Worm (Caenorhabditis elegans) whole organism, L2 larva: ENCODE measurements around the gene C32D5.14.
A peak's percentile ranks its signal among the peaks of the same experiment; 100 is the strongest.

ENCODE experiments used
- C34F6.9 ChIP-seq: fragments of 150-350 bp; optimal IDR thresholded peaks from 2 replicates; lab custom pipeline; 2014; ENCODE audit warnings: missing biosample characterization, missing genetic modification characterization
- F13H6.1 ChIP-seq: sonication (generic microtip); optimal IDR thresholded peaks from 2 replicates; lab custom pipeline; 2016; ENCODE audit warnings: missing genetic modification characterization, missing compliant biosample characterization
- R02D3.7 ChIP-seq: fragments of 150-350 bp; optimal IDR thresholded peaks from 2 replicates; lab custom pipeline; 2014; ENCODE audit warnings: missing biosample characterization, missing genetic modification characterization
- Y55F3AM.14 ChIP-seq: fragments of 200-800 bp; sonication (Bioruptor generic); optimal IDR thresholded peaks from 2 replicates; lab custom pipeline; 2018; ENCODE audit warnings: mild to moderate bottlenecking, missing genetic modification characterization, missing compliant biosample characterization
- ZK546.5 ChIP-seq: sonication (generic microtip); optimal IDR thresholded peaks from 2 replicates; lab custom pipeline; 2017; ENCODE audit warnings: missing biosample characterization, missing genetic modification characterization
- aly-2 ChIP-seq: fragments of 150-350 bp; optimal IDR thresholded peaks from 2 replicates; lab custom pipeline; 2014; ENCODE audit warnings: missing biosample characterization, missing genetic modification characterization
- ama-1 ChIP-seq: fragments of 150-350 bp; optimal IDR thresholded peaks from 2 replicates; lab custom pipeline; 2018; ENCODE audit warnings: inconsistent platforms
- blmp-1 ChIP-seq: sonication (generic microtip); optimal IDR thresholded peaks from 2 replicates; lab custom pipeline; 2017; ENCODE audit warnings: missing genetic modification characterization, mild to moderate bottlenecking, missing compliant biosample characterization, antibody characterized with exemption, moderate library complexity; ENCODE audit not compliant: insufficient read depth
- ceh-16 ChIP-seq: fragments of 150-350 bp; optimal IDR thresholded peaks from 2 replicates; lab custom pipeline; 2014; ENCODE audit warnings: missing biosample characterization, missing genetic modification characterization
- crh-2 ChIP-seq: sonication (generic microtip); optimal IDR thresholded peaks from 2 replicates; lab custom pipeline; 2017; ENCODE audit warnings: missing biosample characterization, missing genetic modification characterization
- dmd-4 ChIP-seq: sonication (generic microtip); optimal IDR thresholded peaks from 2 replicates; lab custom pipeline; 2017; ENCODE audit warnings: missing biosample characterization, missing genetic modification characterization
- egl-27 ChIP-seq: sonication (generic microtip); optimal IDR thresholded peaks from 3 replicates; lab custom pipeline; 2017; ENCODE audit warnings: missing biosample characterization, missing genetic modification reagents, missing genetic modification characterization
- elt-1 ChIP-seq: fragments of 150-350 bp; optimal IDR thresholded peaks from 2 replicates; lab custom pipeline; 2014; ENCODE audit warnings: missing biosample characterization, missing genetic modification characterization
- fos-1 ChIP-seq: fragments of 150-350 bp; optimal IDR thresholded peaks from 2 replicates; lab custom pipeline; 2014; ENCODE audit warnings: missing biosample characterization, missing genetic modification characterization
- gmeb-1 ChIP-seq: fragments of 150-350 bp; optimal IDR thresholded peaks from 2 replicates; lab custom pipeline; 2014; ENCODE audit warnings: missing biosample characterization, missing genetic modification characterization
- lin-11 ChIP-seq: fragments of 150-350 bp; sonication (generic microtip); optimal IDR thresholded peaks from 2 replicates; lab custom pipeline; 2014; ENCODE audit warnings: missing biosample characterization, missing genetic modification characterization, inconsistent platforms, mixed read lengths
- lin-13 ChIP-seq: fragments of 150-350 bp; optimal IDR thresholded peaks from 2 replicates; lab custom pipeline; 2014; ENCODE audit warnings: missing biosample characterization, missing genetic modification reagents, missing genetic modification characterization
- lsy-2 ChIP-seq, 2 experiments: fragments of 150-350 bp in 1 of 2; sonication (generic microtip) in 1 of 2; optimal IDR thresholded peaks; 2 replicates each; lab custom pipeline; 2014 to 2017; ENCODE audit warnings: missing biosample characterization in 2 of 2, missing genetic modification characterization in 2 of 2
- mab-5 ChIP-seq: fragments of 150-350 bp; optimal IDR thresholded peaks from 2 replicates; lab custom pipeline; 2014; ENCODE audit warnings: missing biosample characterization, missing genetic modification characterization
- mdl-1 ChIP-seq, 2 experiments: fragments of 150-350 bp in 1 of 2; sonication (generic microtip) in 1 of 2; optimal IDR thresholded peaks; 2 replicates each; lab custom pipeline; 2017; ENCODE audit warnings: missing biosample characterization in 2 of 2, missing genetic modification characterization in 2 of 2
- nhr-10 ChIP-seq: sonication (generic microtip); optimal IDR thresholded peaks from 2 replicates; lab custom pipeline; 2017; ENCODE audit warnings: missing biosample characterization, missing genetic modification characterization
- nhr-11 ChIP-seq: fragments of 150-350 bp; optimal IDR thresholded peaks from 2 replicates; lab custom pipeline; 2014; ENCODE audit warnings: missing biosample characterization, missing genetic modification characterization
- nhr-12 ChIP-seq: fragments of 150-350 bp; optimal IDR thresholded peaks from 2 replicates; lab custom pipeline; 2014; ENCODE audit warnings: missing biosample characterization, missing genetic modification characterization
- nhr-129 ChIP-seq: fragments of 150-350 bp; optimal IDR thresholded peaks from 2 replicates; lab custom pipeline; 2014; ENCODE audit warnings: missing biosample characterization, missing genetic modification characterization
- nhr-23 ChIP-seq: fragments of 150-350 bp; optimal IDR thresholded peaks from 2 replicates; lab custom pipeline; 2014; ENCODE audit warnings: missing biosample characterization, missing genetic modification reagents, missing genetic modification characterization
- nhr-25 ChIP-seq: fragments of 150-350 bp; sonication (generic microtip); optimal IDR thresholded peaks from 3 replicates; lab custom pipeline; 2014; ENCODE audit warnings: missing biosample characterization, missing genetic modification characterization
- nhr-6 ChIP-seq: fragments of 150-350 bp; optimal IDR thresholded peaks from 2 replicates; lab custom pipeline; 2014; ENCODE audit warnings: missing biosample characterization, missing genetic modification characterization
- nhr-77 ChIP-seq: fragments of 150-350 bp; optimal IDR thresholded peaks from 2 replicates; lab custom pipeline; 2014; ENCODE audit warnings: missing biosample characterization, missing genetic modification characterization
- skn-1 ChIP-seq: sonication (generic microtip); optimal IDR thresholded peaks from 2 replicates; lab custom pipeline; 2017; ENCODE audit warnings: missing biosample characterization, missing genetic modification characterization
- sma-3 ChIP-seq: sonication (generic microtip); optimal IDR thresholded peaks from 2 replicates; lab custom pipeline; 2016; ENCODE audit warnings: missing genetic modification reagents, missing genetic modification characterization, missing compliant biosample characterization
- sma-9 ChIP-seq, 2 experiments: fragments of 150-350 bp in 1 of 2; sonication (generic microtip) in 1 of 2; optimal IDR thresholded peaks; 2 replicates each; lab custom pipeline; 2014 to 2016; ENCODE audit warnings: missing genetic modification characterization in 2 of 2, mild to moderate bottlenecking in 1 of 2, missing biosample characterization in 1 of 2, missing compliant biosample characterization in 1 of 2, missing genetic modification reagents in 1 of 2, moderate library complexity in 1 of 2
- snpc-4 ChIP-seq: fragments of 150-350 bp; optimal IDR thresholded peaks from 2 replicates; lab custom pipeline; 2014; ENCODE audit warnings: missing biosample characterization, missing genetic modification characterization
- unc-39 ChIP-seq: fragments of 150-350 bp; optimal IDR thresholded peaks from 2 replicates; lab custom pipeline; 2014; ENCODE audit warnings: missing biosample characterization, missing genetic modification characterization
- unc-55 ChIP-seq: fragments of 150-350 bp; sonication (generic microtip); optimal IDR thresholded peaks from 3 replicates; lab custom pipeline; 2014; ENCODE audit warnings: missing biosample characterization, missing genetic modification reagents, missing genetic modification characterization
- unc-62 ChIP-seq: fragments of 150-350 bp; optimal IDR thresholded peaks from 2 replicates; lab custom pipeline; 2014; ENCODE audit warnings: missing biosample characterization, missing genetic modification reagents, missing genetic modification characterization
- ztf-1 ChIP-seq: fragments of 200-800 bp; sonication (Bioruptor generic); conservative IDR thresholded peaks from 2 replicates; pipeline ENCODE4 v1.3.6; 2022; ENCODE audit warnings: missing genetic modification characterization, missing compliant biosample characterization
- ztf-4 ChIP-seq: fragments of 150-350 bp; optimal IDR thresholded peaks from 2 replicates; lab custom pipeline; 2014; ENCODE audit warnings: missing biosample characterization, missing genetic modification characterization

Gene C32D5.14

DNA sequence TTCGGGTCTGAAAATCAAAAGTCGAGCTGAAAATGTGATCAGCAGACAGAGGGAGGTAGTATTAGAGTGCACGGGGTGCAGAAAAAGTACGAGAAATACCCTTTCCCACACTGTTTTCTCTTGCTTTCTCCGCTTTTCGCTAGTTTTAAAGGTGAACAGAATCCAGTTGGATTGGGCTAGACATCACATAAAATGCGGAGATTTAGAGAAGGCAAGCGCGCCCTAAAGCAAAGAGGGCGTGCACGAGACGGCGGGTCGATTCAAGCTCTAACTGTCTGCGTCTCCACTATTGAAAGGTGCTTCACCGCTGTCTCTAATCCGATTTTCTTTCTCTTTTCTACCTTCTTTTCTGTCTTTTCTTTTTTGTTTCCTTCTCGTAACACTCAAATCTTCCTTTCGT is 34.8 kb downstream of the C32D5.14 start (continued):
- TF ChIP-seq nhr-10 (tag; lab: Kevin White, UChicago), result no peak
- no peak for TF ChIP-seq ceh-16 (tag; lab: Kevin White, UChicago)
- TF ChIP-seq lin-11, result peak; percentile 83
- peak; percentile 60 for TF ChIP-seq ztf-4 (tag; lab: Kevin White, UChicago)
- TF ChIP-seq R02D3.7, result no peak
- TF ChIP-seq nhr-6 (tag; lab: Kevin White, UChicago), result peak; percentile 22
- peak; percentile 71 for TF ChIP-seq mab-5 (tag; lab: Kevin White, UChicago)
- peak; percentile 77 for TF ChIP-seq lin-13 (GFP tag; lab: Kevin White, UChicago)
- peak; percentile 77 for TF ChIP-seq gmeb-1
- no peak for TF ChIP-seq nhr-12
- TF ChIP-seq ama-1 (lab: Kevin White, UChicago), result no peak
- no peak for TF ChIP-seq ztf-1 (GFP tag; lab: Robert Waterston, UW)
- TF ChIP-seq mdl-1 (tag; optimal IDR thresholded peaks at IDR 0.05; lab: Kevin White, UChicago), result peak; percentile 91 to 94

DNA sequence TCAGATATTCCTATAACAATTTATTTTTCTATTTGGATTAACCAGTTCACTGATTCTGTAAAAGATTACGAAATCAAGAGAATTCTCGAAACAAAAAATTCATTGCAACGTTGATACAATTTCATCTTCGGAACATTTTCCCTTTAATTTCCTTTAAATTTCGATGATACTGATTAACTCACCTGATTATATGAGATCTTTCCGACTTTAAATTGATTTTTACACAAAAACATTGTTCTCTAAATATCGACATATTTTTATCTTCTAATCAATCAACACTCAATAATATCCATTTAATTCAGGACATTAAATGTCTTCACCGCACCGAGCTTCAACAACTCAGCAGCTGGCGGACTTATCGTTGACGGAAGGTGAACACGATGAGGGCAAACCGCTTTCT is 35.7 kb downstream of the C32D5.14 start, which contains the start of gene lin-23:
Gene lin-23 (plus strand): TSS at position 301 of the 400 bp plus-strand sequence.
- TF ChIP-seq mab-5 (tag; lab: Kevin White, UChicago) (no peak), blmp-1 (tag; lab: Kevin White, UChicago) (no peak), sma-3 (GFP tag; lab: Kevin White, UChicago) (no peak), nhr-10 (tag; lab: Kevin White, UChicago) (no peak), F13H6.1 (tag; lab: Kevin White, UChicago) (no peak), gmeb-1 (no peak), lsy-2 (tag; optimal IDR thresholded peaks at IDR 0.05; lab: Kevin White, UChicago) (no peak), unc-39 (tag; lab: Kevin White, UChicago) (no peak), nhr-77 (tag; lab: Kevin White, UChicago) (no peak), egl-27 (tag; lab: Kevin White, UChicago) (no peak), ztf-1 (GFP tag; lab: Robert Waterston, UW) (no peak), aly-2 (no peak), unc-55 (GFP tag; lab: Kevin White, UChicago) (no peak)

DNA sequence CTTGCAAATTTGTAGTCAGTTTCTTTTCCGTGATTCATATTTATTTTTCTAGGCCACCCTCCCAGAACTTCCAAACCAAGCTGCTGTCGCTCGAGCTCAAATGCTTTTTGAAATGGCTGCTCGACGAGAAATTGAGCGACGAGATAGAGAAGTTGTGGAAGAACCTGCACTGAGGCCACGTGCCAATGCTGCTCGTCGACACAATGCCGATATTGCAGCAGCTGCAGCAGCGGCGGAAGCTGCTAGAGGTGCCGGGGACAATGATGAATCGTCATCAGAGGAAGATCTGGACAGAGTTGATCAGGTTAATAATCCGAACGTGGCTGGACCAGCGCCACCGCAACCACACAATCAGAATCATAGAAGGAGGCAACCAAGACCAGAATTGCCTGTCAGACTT is 38.1 kb downstream of the C32D5.14 start:
- TF ChIP-seq dmd-4 (tag; lab: Kevin White, UChicago), result no peak
- TF ChIP-seq ZK546.5 (tag; lab: Kevin White, UChicago), result no peak
- TF ChIP-seq Y55F3AM.14 (GFP tag; lab: Kevin White, UChicago), result no peak
- no peak for TF ChIP-seq mdl-1 (tag; optimal IDR thresholded peaks at IDR 0.05; lab: Kevin White, UChicago)
- no peak for TF ChIP-seq elt-1 (tag; lab: Kevin White, UChicago)
- no peak for TF ChIP-seq nhr-77 (tag; lab: Kevin White, UChicago)
- no peak for TF ChIP-seq C34F6.9
- TF ChIP-seq unc-55 (GFP tag; lab: Kevin White, UChicago), result no peak
- no peak for TF ChIP-seq nhr-11
- TF ChIP-seq F13H6.1 (tag; lab: Kevin White, UChicago), result no peak
- no peak for TF ChIP-seq lsy-2 (tag; optimal IDR thresholded peaks at IDR 0.05; lab: Kevin White, UChicago)
- no peak for TF ChIP-seq nhr-25
- no peak for TF ChIP-seq snpc-4 (tag; lab: Kevin White, UChicago)
- no peak for TF ChIP-seq nhr-23 (tag; lab: Kevin White, UChicago)

DNA sequence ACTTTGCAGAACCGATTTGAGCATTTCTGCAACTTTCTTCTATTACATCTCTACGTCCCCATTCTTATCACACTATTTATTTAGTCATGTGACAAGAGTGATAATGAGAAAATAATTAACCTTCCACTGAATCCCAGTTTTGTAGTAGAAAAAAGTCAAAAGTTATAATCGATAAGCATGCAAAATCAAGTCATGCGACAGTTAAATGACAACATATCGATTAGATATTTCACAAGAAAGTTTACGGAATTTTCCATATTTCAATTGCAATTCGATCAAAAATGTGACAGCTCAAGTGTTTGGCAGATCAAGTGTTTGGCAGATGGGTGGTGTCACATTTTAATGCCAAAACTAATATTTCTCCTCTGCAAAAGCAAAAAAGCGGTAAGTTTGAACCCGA is 39.4 kb downstream of the C32D5.14 start:
- TF ChIP-seq F13H6.1 (tag; lab: Kevin White, UChicago) (no peak), gmeb-1 (peak; percentile 18), sma-9 (GFP tag; optimal IDR thresholded peaks at IDR 0.05; lab: Kevin White, UChicago) (no peak), sma-9 (tag; optimal IDR thresholded peaks at IDR 0.05; lab: Kevin White, UChicago) (no peak), ama-1 (lab: Kevin White, UChicago) (peak; percentile 40), sma-3 (GFP tag; lab: Kevin White, UChicago) (no peak), unc-62 (no peak), lsy-2 (tag; optimal IDR thresholded peaks at IDR 0.05; lab: Kevin White, UChicago) (peak in 1 of 2 experiments; percentile 13), fos-1 (tag; lab: Kevin White, UChicago) (peak; percentile 43), nhr-129 (peak; percentile 24), skn-1 (tag; lab: Kevin White, UChicago) (no peak), crh-2 (peak; percentile 40)
